Fruit fly (Drosophila melanogaster) whole organism, embryonic: Measurements from ENCODE around the gene Tsp29Fb.

Experiments
- CG10147 ChIP-seq: fragments of 200-800 bp; sonication (Bioruptor generic); optimal IDR thresholded peaks from 2 replicates; lab custom pipeline; 2019; ENCODE audit warnings: missing biosample characterization, mild to moderate bottlenecking, missing genetic modification characterization, moderate library complexity
- CG10209 ChIP-seq: fragments of 200-800 bp; sonication (Bioruptor generic); optimal IDR thresholded peaks from 3 replicates; lab custom pipeline; 2017; ENCODE audit warnings: missing biosample characterization, mild to moderate bottlenecking, missing genetic modification characterization, missing genetic modification reagents
- CG10654 ChIP-seq: fragments of 200-800 bp; sonication (Bioruptor generic); optimal IDR thresholded peaks from 2 replicates; lab custom pipeline; 2016; ENCODE audit warnings: missing biosample characterization, missing genetic modification characterization
- CG10979 ChIP-seq: fragments of 200-800 bp; sonication (Bioruptor generic); optimal IDR thresholded peaks from 2 replicates; lab custom pipeline; 2018; ENCODE audit warnings: missing biosample characterization, mild to moderate bottlenecking, missing genetic modification characterization, moderate library complexity
- CG11093 ChIP-seq: fragments of 200-800 bp; sonication (Bioruptor generic); IDR thresholded peaks from 3 replicates; pipeline ENCODE4 v1.3.6; 2022; ENCODE audit warnings: missing biosample characterization, missing genetic modification characterization
- CG11398 ChIP-seq: fragments of 200-800 bp; sonication (Bioruptor generic); optimal IDR thresholded peaks from 2 replicates; lab custom pipeline; 2016; ENCODE audit warnings: missing biosample characterization, missing genetic modification characterization
- CG11696 ChIP-seq: fragments of 200-800 bp; sonication (Bioruptor generic); IDR thresholded peaks from 2 replicates; pipeline ENCODE4 v1.3.6; 2022; ENCODE audit warnings: missing biosample characterization, missing genetic modification characterization
- CG12299 ChIP-seq: fragments of 200-800 bp; sonication (Bioruptor generic); optimal IDR thresholded peaks from 2 replicates; lab custom pipeline; 2018; ENCODE audit warnings: missing biosample characterization, mild to moderate bottlenecking, missing genetic modification characterization
- CG15514 ChIP-seq: fragments of 200-800 bp; sonication (Bioruptor generic); optimal IDR thresholded peaks from 3 replicates; lab custom pipeline; 2017; ENCODE audit warnings: missing biosample characterization, missing genetic modification characterization, mild to moderate bottlenecking, moderate library complexity, missing genetic modification reagents
- CG1603 ChIP-seq: fragments of 200-800 bp; sonication (Bioruptor generic); optimal IDR thresholded peaks from 2 replicates; lab custom pipeline; 2019; ENCODE audit warnings: missing biosample characterization, mild to moderate bottlenecking, missing genetic modification characterization, moderate library complexity
- CG31224 ChIP-seq: fragments of 200-800 bp; sonication (Bioruptor generic); IDR thresholded peaks from 2 replicates; pipeline ENCODE4 v1.3.6; 2022; ENCODE audit warnings: missing biosample characterization, missing genetic modification characterization
- CG5180 ChIP-seq: fragments of 200-800 bp; sonication (Bioruptor generic); optimal IDR thresholded peaks from 3 replicates; lab custom pipeline; 2017; ENCODE audit warnings: missing biosample characterization, missing genetic modification characterization, mild to moderate bottlenecking, moderate library complexity, missing genetic modification reagents
- CG7786 ChIP-seq: fragments of 200-800 bp; sonication (Bioruptor generic); optimal IDR thresholded peaks from 2 replicates; lab custom pipeline; 2016; ENCODE audit warnings: missing biosample characterization, missing genetic modification characterization
- CG8359 ChIP-seq: fragments of 200-800 bp; sonication (Bioruptor generic); optimal IDR thresholded peaks from 2 replicates; lab custom pipeline; 2017; ENCODE audit warnings: missing biosample characterization, mild to moderate bottlenecking, missing genetic modification characterization, borderline replicate concordance
- Fer1 ChIP-seq: fragments of 200-800 bp; sonication (Bioruptor generic); optimal IDR thresholded peaks from 2 replicates; lab custom pipeline; 2017; ENCODE audit warnings: missing biosample characterization, mild to moderate bottlenecking, missing genetic modification characterization
- HHEX ChIP-seq: fragments of 200-800 bp; sonication (Bioruptor generic); optimal IDR thresholded peaks from 3 replicates; lab custom pipeline; 2017; ENCODE audit warnings: missing biosample characterization, mild to moderate bottlenecking, missing genetic modification characterization, missing genetic modification reagents
- Lpt ChIP-seq: fragments of >200 bp; optimal IDR thresholded peaks from 2 replicates; lab custom pipeline; 2018; ENCODE audit warnings: missing biosample characterization, missing genetic modification characterization
- MBD-R2 ChIP-seq: fragments of 200-800 bp; sonication (Bioruptor generic); IDR thresholded peaks from 2 replicates; pipeline ENCODE4 v1.3.6; 2022; ENCODE audit warnings: missing biosample characterization, missing genetic modification characterization
- NFAT ChIP-seq: fragments of 200-800 bp; sonication (Bioruptor generic); IDR thresholded peaks from 2 replicates; pipeline ENCODE4 v1.3.6; 2022; ENCODE audit warnings: missing biosample characterization, missing genetic modification characterization
- Nf-YB ChIP-seq: fragments of 200-800 bp; sonication (Bioruptor generic); optimal IDR thresholded peaks from 3 replicates; lab custom pipeline; 2019; ENCODE audit warnings: missing biosample characterization, mild to moderate bottlenecking, missing genetic modification characterization, moderate library complexity
- Oaz ChIP-seq: fragments of 200-800 bp; sonication (Bioruptor generic); IDR thresholded peaks from 2 replicates; pipeline ENCODE4 v1.3.6; 2022; ENCODE audit warnings: missing biosample characterization, missing genetic modification characterization
- Oli ChIP-seq: fragments of 200-800 bp; sonication (Bioruptor generic); optimal IDR thresholded peaks from 2 replicates; lab custom pipeline; 2018; ENCODE audit warnings: missing biosample characterization, mild to moderate bottlenecking, missing genetic modification characterization, moderate library complexity
- PHDP ChIP-seq: fragments of 200-800 bp; sonication (Bioruptor generic); optimal IDR thresholded peaks from 3 replicates; lab custom pipeline; 2018; ENCODE audit warnings: missing biosample characterization, mild to moderate bottlenecking, missing genetic modification characterization, moderate library complexity
- Side ChIP-seq: fragments of 200-800 bp; sonication (Bioruptor generic); optimal IDR thresholded peaks from 2 replicates; lab custom pipeline; 2016; ENCODE audit warnings: missing biosample characterization, missing genetic modification characterization
- az2 ChIP-seq: fragments of 200-800 bp; sonication (Bioruptor generic); optimal IDR thresholded peaks from 3 replicates; lab custom pipeline; 2016; ENCODE audit warnings: missing biosample characterization, missing genetic modification characterization
- bcd ChIP-seq: fragments of 200-800 bp; sonication (Bioruptor generic); optimal IDR thresholded peaks from 2 replicates; lab custom pipeline; 2017; ENCODE audit warnings: missing biosample characterization, mild to moderate bottlenecking, missing genetic modification characterization
- fd102C ChIP-seq: fragments of 200-800 bp; sonication (Bioruptor generic); optimal IDR thresholded peaks from 2 replicates; lab custom pipeline; 2018; ENCODE audit warnings: missing biosample characterization, mild to moderate bottlenecking, missing genetic modification characterization, moderate library complexity
- grn ChIP-seq: fragments of 200-800 bp; sonication (Bioruptor generic); optimal IDR thresholded peaks from 3 replicates; lab custom pipeline; 2017; ENCODE audit warnings: missing biosample characterization, missing genetic modification characterization
- knrl ChIP-seq: fragments of 200-800 bp; sonication (Bioruptor generic); IDR thresholded peaks from 3 replicates; pipeline ENCODE4 v1.3.6; 2022; ENCODE audit warnings: missing biosample characterization, missing genetic modification characterization; ENCODE audit not compliant: partially characterized antibody
- lab ChIP-seq: fragments of 200-800 bp; sonication (Bioruptor generic); optimal IDR thresholded peaks from 3 replicates; lab custom pipeline; 2017; ENCODE audit warnings: missing biosample characterization, missing genetic modification characterization, mild to moderate bottlenecking, moderate library complexity, missing genetic modification reagents
- nerfin-1 ChIP-seq: fragments of 200-800 bp; sonication (Bioruptor generic); optimal IDR thresholded peaks from 3 replicates; lab custom pipeline; 2019; ENCODE audit warnings: missing biosample characterization, mild to moderate bottlenecking, missing genetic modification characterization, moderate library complexity
- nom ChIP-seq: fragments of 200-800 bp; sonication (Bioruptor generic); optimal IDR thresholded peaks from 2 replicates; lab custom pipeline; 2017; ENCODE audit warnings: missing biosample characterization, missing genetic modification characterization, mild to moderate bottlenecking, moderate library complexity, missing genetic modification reagents
- phol ChIP-seq: fragments of 200-800 bp; sonication (Bioruptor generic); optimal IDR thresholded peaks from 3 replicates; lab custom pipeline; 2018; ENCODE audit warnings: missing biosample characterization, mild to moderate bottlenecking, missing genetic modification characterization, moderate library complexity
- ranshi ChIP-seq: fragments of 200-800 bp; sonication (Bioruptor generic); IDR thresholded peaks from 2 replicates; pipeline ENCODE4 v1.3.6; 2022; ENCODE audit warnings: missing biosample characterization, missing genetic modification characterization
- usp ChIP-seq: fragments of >200 bp; optimal IDR thresholded peaks from 2 replicates; lab custom pipeline; 2017; ENCODE audit warnings: missing biosample characterization, missing genetic modification characterization
- wek ChIP-seq: fragments of 200-800 bp; sonication (Bioruptor generic); optimal IDR thresholded peaks from 3 replicates; lab custom pipeline; 2018; ENCODE audit warnings: missing biosample characterization, mild to moderate bottlenecking, missing genetic modification characterization, moderate library complexity

The Tsp29Fb gene

dm6 chr2L:8897954-8898713 lies 39.1 kb upstream of the Tsp29Fb start (continued):
- TF ChIP-seq CG1603, result peak; percentile 26
- no peak for TF ChIP-seq CG11398 (GFP tag; lab: Kevin White, UChicago)
- peak; percentile 51 for TF ChIP-seq PHDP (tag; lab: Kevin White, UChicago)
- 0 out of 2 replicates have a peak, but pooled peaks have one; percentile 28 for TF ChIP-seq Oaz (GFP tag; lab: Robert Waterston, UW)
- no peak for TF ChIP-seq CG12299 (tag; lab: Kevin White, UChicago)
- TF ChIP-seq MBD-R2 (GFP tag; lab: Robert Waterston, UW), result no peak
- TF ChIP-seq Lpt, result no peak
- no peak for TF ChIP-seq Side
- TF ChIP-seq CG5180, result peak; percentile 15
- TF ChIP-seq CG11696 (GFP tag; lab: Robert Waterston, UW), result no peak
- peak; percentile 54 for TF ChIP-seq bcd (GFP tag; lab: Kevin White, UChicago)
- TF ChIP-seq Oli (tag; lab: Kevin White, UChicago), result peak; percentile 58
- no peak for TF ChIP-seq usp
- peak; percentile 21 for TF ChIP-seq CG7786 (GFP tag; lab: Kevin White, UChicago)
- TF ChIP-seq CG10654 (GFP tag; lab: Kevin White, UChicago), result no peak
- peak; percentile 58 for TF ChIP-seq CG10147 (GFP tag; lab: Kevin White, UChicago)
- TF ChIP-seq nom (GFP tag; lab: Kevin White, UChicago), result peak; percentile 54
- TF ChIP-seq CG8359 (GFP tag; lab: Kevin White, UChicago), result no peak
- TF ChIP-seq wek, result no peak
- no peak for TF ChIP-seq CG11093 (GFP tag; lab: Robert Waterston, UW)
- TF ChIP-seq CG10209 (GFP tag; lab: Kevin White, UChicago), result peak; percentile 63
- TF ChIP-seq phol (tag; lab: Kevin White, UChicago), result peak; percentile 62
- TF ChIP-seq ranshi (GFP tag; lab: Robert Waterston, UW), result 0 out of 2 replicates have a peak, but pooled peaks have one; percentile 7
- 0 out of 2 replicates have a peak, but pooled peaks have one; percentile 4 for TF ChIP-seq NFAT (GFP tag; lab: Robert Waterston, UW)
- TF ChIP-seq Fer1 (GFP tag; lab: Kevin White, UChicago), result peak; percentile 63
- TF ChIP-seq CG31224, result peak; percentile 21; the same call in 1 of the 2 replicates
- peak; percentile 41 for TF ChIP-seq HHEX (GFP tag; lab: Kevin White, UChicago)
- TF ChIP-seq CG10979 (tag; lab: Kevin White, UChicago), result peak; percentile 60
- TF ChIP-seq CG15514, result peak; percentile 16
- peak; percentile 36 for TF ChIP-seq az2 (GFP tag; lab: Kevin White, UChicago)
- peak; percentile 2 for TF ChIP-seq Nf-YB
- TF ChIP-seq knrl (GFP tag; lab: Robert Waterston, UW), result no peak
- peak; percentile 64 for TF ChIP-seq lab (GFP tag; lab: Kevin White, UChicago)
- no peak for TF ChIP-seq fd102C (GFP tag; lab: Kevin White, UChicago)
- no peak for TF ChIP-seq grn (GFP tag; lab: Kevin White, UChicago)
- TF ChIP-seq nerfin-1 (tag; lab: Kevin White, UChicago), result peak; percentile 28
- TF ChIP-seq, all 482 proteins: peak for 151
